Fruit fly (Drosophila melanogaster) S2 (cell line): Measurements from ENCODE around the gene CASK.

Experiments
- CG8478 ChIP-seq: fragments of >200 bp; optimal IDR thresholded peaks from 2 replicates; lab custom pipeline; 2018
- CTCF ChIP-seq, 2 experiments: fragments of >200 bp; optimal IDR thresholded peaks; 2 replicates each; lab custom pipeline; 2018

Gene CASK

DNA sequence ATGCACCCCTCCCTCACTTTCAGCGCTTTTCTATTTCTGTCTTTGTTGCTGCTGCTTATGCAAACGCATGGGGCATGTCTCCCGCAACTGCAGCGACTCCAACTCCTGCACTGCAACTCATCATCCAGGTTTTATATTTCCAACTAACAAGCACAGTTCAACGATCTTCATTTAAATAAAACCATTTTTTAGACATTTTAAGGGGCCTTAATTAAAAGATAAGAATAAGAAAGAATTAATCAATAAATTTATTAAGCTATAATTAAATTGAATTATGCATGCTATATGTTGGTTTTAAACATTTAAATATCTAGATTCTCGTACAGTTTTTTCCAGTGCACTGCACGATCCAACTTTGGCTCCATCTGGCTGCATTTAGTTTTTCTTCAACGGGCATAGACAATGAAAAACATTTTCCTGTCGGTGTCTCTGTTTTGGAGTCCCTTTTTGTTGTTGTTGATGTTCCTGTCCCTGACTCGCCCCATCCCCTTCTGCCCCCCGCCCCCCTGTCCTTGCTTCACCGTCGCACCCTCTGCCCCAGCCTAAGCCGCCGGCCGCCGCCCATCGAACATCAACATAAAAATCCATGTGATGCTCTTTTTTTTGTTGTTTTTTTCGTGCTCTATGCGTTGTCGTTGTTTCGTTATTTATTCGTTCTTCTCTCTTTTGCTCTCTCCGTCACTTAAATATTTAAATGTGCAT, 6.5 kb upstream of the CASK start:
- TF ChIP-seq CG8478 (lab: Kevin White, UChicago) (no peak), CTCF (optimal IDR thresholded peaks at IDR 0.05; lab: Kevin White, UChicago) (no peak)

DNA sequence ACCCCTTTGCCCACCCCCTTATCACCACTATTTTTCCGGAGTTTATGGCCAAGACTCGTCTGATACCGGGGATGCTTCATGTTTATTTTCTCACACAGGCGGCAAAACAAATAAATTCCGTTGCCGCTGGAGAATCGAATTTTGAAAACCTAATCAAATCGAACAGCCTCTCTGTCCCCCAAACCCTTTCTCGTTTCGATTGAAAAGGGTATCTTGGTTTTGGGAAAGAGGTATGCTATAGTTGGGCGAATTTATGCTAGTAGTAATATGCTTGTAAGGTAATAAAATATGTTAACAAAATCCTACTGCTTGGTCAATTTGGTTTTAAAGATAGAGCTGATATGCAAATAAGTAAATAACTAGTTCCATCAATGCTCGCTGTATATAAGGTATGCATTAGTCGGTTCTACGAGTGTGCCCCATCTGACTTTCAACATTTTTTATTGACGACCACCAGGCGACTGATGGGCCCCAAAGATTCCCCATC, 5.6 kb upstream of the CASK start:
- no peak for TF ChIP-seq CG8478 (lab: Kevin White, UChicago)

DNA sequence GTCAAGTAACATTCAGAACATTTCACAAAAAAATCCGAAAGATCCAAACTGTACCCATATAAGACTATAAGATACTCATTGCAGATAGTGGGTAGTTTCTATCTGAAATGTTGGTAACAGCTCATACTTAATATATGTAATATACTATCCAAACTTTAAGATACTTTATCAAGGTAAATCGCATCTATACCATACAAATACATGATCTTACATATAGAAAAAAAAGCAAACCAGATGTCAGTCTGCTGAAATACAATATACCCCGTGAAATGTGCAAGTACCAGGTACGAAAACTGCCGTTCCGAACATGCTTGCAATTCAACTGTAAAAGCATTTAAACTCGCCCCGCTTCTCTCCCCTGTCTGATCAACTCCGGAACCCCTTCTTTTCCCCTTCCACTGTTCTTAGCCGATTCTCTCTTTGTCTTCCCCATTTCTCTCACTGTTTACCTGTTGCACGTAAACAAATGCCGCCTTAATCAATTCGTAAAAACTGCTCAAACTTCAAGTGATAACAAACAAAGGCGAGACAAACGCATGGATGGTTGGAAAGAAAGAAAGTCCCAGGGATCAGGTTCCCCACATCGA, 5.1 kb upstream of the CASK start:
- TF ChIP-seq CTCF (optimal IDR thresholded peaks at IDR 0.05; lab: Kevin White, UChicago) (no peak), CG8478 (lab: Kevin White, UChicago) (no peak)

DNA sequence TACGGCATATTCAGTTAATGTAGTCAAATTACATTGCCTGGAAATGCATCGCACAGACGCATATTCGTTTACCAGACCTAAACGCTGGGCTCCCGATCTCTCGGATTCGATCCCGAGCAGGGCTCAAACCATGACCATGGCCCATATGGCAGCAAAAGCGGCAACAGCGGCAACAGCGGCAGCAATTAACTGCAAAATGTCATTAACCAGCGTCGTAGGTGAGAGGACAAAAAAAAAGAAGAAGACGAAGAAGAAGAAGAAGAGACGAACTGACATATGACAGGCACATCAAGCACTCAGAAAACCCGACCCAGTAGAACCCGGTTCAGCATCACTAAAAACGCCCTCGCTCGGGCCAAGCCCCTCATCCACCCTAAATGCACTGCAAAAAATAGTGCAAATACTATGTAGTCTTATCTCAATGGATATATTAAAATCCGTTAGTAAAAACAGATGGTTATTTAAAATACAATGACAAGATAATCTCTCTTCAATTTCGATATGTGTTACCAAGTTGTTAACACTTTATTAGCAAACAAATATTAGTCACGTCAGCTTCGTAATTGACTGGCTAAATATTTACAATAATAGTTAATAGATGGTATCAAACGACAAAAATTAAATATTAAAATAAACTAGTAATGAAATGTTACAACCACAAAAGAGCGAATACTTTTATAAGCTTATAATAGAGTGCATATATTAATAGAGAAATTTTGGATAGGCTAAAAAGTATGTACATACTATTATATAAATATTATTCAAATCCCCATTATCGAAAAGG, 3.5 kb upstream of the CASK start:
- TF ChIP-seq CG8478 (lab: Kevin White, UChicago) (no peak), CTCF (optimal IDR thresholded peaks at IDR 0.05; lab: Kevin White, UChicago) (no peak)

DNA sequence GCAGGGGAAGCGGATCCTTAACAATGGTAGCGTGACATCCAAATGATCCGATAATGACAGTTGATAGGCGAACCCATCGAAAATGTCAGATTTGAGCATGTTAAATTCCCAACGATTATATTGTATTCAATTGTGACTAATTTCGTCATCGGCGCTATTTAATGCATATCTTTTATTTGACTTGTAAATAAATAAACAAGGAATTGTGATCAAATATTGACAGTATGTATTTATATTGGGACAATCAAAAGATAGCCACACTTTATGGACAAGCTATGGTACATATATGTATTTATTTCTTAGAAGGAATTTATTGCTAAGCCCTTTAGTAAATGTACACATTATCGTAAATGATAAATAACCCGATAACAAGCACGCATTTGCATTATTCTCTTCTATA, 2.7 kb upstream of the CASK start:
- no peak for TF ChIP-seq CG8478 (lab: Kevin White, UChicago)
- no peak for TF ChIP-seq CTCF (optimal IDR thresholded peaks at IDR 0.05; lab: Kevin White, UChicago)

DNA sequence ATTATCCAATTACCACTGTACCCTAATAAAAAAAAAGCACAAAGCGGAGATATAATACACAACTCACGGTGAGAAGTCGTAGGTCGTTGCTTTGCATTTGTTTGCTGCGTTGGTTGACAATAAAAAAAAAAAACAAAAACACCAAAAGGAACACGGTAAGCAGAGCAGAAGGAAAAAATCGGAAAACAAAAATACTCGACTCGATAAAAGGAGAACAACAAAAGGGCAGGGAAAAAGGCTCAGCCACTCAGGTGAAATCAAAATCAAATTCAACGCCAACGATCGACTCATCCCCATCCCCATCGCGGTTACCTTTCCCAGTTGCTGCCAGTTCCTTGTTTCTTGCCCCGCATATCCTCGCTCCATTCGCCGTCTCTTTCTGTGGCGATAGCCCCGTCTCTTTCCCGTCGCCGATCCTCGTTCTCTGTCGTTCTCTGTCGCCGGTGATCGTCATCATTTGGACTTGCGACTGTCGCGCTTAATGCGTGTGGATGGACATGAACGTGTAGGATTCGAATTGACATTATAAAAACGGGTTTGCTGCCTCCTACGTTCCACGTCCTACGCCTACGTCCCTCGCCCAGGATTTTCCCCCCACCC, 2.0 kb upstream of the CASK start:
- no peak for TF ChIP-seq CG8478 (lab: Kevin White, UChicago)
- peak in 1 of 2 experiments; percentile 13 for TF ChIP-seq CTCF (optimal IDR thresholded peaks at IDR 0.05; lab: Kevin White, UChicago)

DNA sequence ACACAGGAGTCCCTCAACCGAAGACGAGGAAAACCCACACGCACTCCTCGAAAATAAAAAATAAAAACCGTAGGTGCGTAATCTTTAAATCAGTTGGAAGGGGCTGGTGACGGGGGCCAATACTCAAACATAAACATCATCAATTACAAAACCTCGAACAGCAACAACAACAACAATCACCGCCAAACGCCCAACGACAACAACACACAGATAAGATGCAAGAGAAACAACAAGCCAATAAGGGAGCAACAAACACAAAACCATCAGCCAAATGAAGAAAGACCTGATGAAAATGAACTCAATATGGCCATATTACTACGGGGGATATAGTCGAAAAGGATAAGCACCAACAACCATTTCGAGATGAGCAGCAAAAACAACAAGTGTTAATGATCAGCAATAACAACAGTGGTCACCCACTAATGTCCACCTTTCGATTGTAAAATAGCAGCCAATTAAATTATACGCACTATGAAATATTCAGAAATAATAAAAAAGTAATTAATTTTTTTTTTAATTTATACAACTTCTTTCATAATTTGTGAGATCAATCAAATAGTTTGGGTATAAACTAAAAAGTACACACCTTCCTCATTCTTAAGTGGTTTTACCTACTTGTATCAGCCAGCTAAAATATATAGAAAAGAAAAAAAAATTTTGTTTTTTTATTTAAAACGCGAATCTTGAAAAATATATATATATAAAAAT, 1.4 kb upstream of the CASK start:
- TF ChIP-seq CG8478 (lab: Kevin White, UChicago) (no peak), CTCF (optimal IDR thresholded peaks at IDR 0.05; lab: Kevin White, UChicago) (no peak)

DNA sequence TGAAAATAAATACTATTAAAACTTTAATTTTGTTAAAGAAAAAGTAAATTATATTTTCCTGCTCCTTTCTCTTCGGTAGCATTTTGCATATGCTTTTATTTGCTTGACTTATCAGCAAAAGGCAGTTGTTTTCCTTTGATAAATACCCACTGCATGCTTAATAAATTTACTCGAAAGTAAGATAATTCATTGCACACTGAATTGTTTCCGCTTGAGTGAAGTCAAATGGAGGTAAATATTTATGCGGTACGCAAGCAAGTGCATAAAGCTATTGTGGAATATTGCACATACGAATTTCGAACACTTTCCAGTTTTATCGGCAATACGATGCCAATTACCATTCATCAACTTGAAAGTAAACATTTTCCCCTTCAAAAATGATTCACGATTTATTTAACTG, 602 bp upstream of the CASK start:
- TF ChIP-seq CTCF (optimal IDR thresholded peaks at IDR 0.05; lab: Kevin White, UChicago) = no peak
- TF ChIP-seq CG8478 (lab: Kevin White, UChicago) = no peak

DNA sequence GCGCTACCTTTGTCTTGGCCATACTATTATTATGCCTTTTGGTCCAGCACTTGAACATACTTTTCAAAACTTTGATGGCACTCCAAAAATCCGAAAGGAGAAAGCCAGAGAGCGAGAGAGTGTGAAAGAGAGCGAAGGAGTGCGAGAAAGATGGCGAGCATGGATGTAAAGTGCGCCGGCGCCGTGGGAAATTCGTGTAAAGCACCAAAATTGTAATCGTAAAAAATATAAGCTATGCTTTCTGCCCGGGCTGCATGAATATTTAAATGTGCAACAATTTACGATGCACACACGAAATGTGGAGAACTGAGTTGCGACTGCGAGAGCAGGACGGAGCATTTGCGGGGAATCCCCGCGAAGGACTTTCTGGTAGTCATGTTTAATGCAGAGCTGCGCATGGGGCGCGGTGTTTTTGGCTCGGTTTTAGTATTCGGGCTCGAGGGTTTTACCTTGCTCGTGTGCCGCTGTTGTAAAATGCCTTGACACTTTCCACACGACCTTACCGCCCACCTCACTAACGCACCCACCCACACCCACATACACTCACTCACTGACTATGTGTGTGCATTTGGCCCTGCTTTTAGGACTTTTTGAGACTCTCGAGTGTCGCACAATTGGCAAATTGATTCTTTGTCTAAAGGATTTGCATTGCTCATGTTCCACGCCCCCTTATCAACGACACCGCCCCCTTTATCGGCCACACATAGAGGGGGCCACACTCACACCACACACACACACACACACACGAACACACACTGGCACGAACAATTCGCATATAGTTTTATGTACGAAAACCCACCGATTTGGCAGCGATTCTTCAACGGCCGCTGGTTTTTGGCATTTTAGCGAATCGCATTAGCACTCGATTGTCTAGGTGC, 551 bp downstream of the CASK start:
- TF ChIP-seq CTCF (optimal IDR thresholded peaks at IDR 0.05; lab: Kevin White, UChicago) = no peak
- TF ChIP-seq CG8478 (lab: Kevin White, UChicago) = no peak

DNA sequence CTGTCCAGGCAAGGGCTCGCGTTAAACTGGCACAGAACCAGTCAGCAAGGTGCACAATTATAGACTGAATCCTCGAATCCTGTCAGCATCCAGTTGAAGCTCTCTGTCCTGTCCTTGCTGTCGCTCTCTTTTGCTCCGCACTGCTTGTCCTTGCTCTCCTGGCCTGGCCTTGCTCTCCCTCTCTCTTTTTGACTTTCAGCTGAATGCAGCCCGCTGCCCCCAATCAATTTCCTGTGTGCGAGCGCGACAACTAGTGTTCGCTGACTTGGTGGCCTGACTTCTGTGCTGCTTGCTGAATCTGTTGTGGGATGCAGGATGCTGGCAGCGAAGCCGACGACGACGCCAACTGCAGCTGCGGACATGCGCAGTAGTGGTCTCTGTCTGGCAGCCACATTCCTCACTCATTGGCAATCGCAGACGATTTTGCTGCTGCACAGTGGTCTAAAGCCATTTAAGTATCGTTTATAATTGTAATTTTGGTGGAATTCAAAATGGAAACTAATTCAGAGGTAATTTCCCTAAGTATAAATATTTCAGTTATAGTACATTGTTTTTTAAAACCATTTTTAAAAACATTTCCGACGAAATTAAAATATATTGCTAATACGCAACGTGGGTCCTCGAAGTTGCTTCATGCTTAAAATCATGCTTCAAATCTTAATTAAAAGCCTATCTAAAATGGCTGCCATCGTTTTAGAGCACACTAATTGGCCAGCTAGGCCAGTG, 13.7 kb downstream of the CASK start:
- TF ChIP-seq CTCF (optimal IDR thresholded peaks at IDR 0.05; lab: Kevin White, UChicago) = no peak
- TF ChIP-seq CG8478 (lab: Kevin White, UChicago) = no peak

DNA sequence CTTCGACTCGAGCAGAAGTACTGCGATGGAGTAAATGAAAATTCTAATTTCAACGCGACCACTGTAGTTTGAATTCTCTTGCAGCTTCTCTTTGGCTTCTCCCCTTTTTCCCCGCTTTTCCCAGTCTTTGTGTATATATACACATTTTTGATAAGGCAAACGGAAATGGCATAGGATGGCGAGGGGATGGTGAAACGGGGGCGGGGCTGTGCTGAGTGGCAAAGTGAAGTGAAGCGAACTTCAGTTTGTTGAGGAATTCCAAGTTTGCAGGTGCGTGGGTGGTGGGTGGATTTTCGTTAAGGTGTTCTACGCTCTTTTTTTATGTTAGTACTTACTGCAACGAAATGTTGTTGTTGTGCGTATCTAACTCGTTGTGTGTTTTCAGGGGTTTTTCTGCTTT, 15.2 kb downstream of the CASK start:
- TF ChIP-seq CG8478 (lab: Kevin White, UChicago) (no peak), CTCF (optimal IDR thresholded peaks at IDR 0.05; lab: Kevin White, UChicago) (no peak)

DNA sequence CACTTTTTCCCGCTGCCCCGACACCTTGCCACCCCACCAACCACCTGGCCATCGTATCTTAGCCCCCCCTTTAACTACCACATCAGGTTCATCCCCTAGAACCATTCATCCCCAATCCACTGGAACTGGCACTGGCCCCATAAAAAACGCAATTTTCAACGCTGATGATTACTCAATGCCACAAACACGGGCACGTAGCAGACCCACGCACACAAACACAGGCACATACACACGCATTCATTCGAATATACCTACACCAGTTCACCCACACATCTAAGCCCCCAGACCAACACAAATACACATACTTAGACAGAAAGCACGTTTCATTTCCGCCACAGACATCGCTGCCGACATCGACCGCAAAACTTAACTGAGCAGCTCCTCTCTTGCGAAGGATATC, 28.7 kb downstream of the CASK start:
- TF ChIP-seq CTCF (optimal IDR thresholded peaks at IDR 0.05; lab: Kevin White, UChicago) (no peak), CG8478 (lab: Kevin White, UChicago) (no peak)

DNA sequence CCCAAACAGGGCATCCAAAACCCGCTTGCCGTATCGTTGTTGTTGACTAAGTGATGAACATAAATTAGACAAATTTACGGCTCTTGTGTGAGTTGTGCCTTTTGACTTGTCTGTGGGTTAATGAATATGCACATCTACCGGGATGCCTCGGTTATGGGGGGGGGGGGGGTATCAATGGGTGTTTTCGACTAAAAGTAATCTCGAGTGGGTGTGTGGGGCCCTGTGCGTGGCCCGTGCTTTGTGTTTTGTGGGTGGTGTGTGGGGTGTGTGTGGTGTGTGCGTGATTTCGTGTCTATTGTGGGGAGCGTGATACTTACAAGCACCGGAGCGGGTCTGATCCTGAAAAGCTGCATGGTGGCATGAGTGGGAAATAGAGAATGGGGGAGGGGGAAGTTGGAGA, 32.1 kb downstream of the CASK start:
- TF ChIP-seq CG8478 (lab: Kevin White, UChicago) = no peak
- TF ChIP-seq CTCF (optimal IDR thresholded peaks at IDR 0.05; lab: Kevin White, UChicago) = no peak
